Worm (Caenorhabditis elegans) whole organism, midembryonic: ENCODE measurements around the gene lurp-2.

Experiments
- T22C8.4 ChIP-seq: fragments of 200-800 bp; sonication (Bioruptor generic); IDR thresholded peaks from 2 replicates; pipeline ENCODE4 v1.3.6; 2022; ENCODE audit warnings: missing genetic modification characterization, missing compliant biosample characterization
- flt-1 ChIP-seq: fragments of 200-800 bp; sonication (Bioruptor generic); IDR thresholded peaks from 2 replicates; pipeline ENCODE4 v1.3.6; 2022; ENCODE audit warnings: missing genetic modification characterization, missing compliant biosample characterization
- klf-2 ChIP-seq: fragments of 200-800 bp; sonication (Bioruptor generic); conservative IDR thresholded peaks from 2 replicates; pipeline ENCODE4 v1.3.6; 2022; ENCODE audit warnings: missing genetic modification reagents, missing genetic modification characterization, missing compliant biosample characterization
- ref-1 ChIP-seq: fragments of 200-800 bp; sonication (Bioruptor generic); conservative IDR thresholded peaks from 2 replicates; pipeline ENCODE4 v1.3.6; 2022; ENCODE audit warnings: missing genetic modification reagents, missing genetic modification characterization, missing compliant biosample characterization
- ztf-23 ChIP-seq: fragments of 200-800 bp; sonication (Bioruptor generic); IDR thresholded peaks from 2 replicates; pipeline ENCODE4 v1.3.6; 2022; ENCODE audit warnings: missing genetic modification reagents, missing genetic modification characterization, missing compliant biosample characterization

ce11 chrV:13476350-13476749 lies 22.9 kb downstream of the lurp-2 start, which contains the start of gene T10G3.8:
- TF ChIP-seq flt-1 (GFP tag; lab: Robert Waterston, UW) (no peak), ztf-23 (GFP tag; lab: Robert Waterston, UW) (no peak), klf-2 (GFP tag; lab: Robert Waterston, UW) (no peak), T22C8.4 (GFP tag; lab: Robert Waterston, UW) (no peak), ref-1 (GFP tag; lab: Robert Waterston, UW) (no peak)
